Fruit fly (Drosophila melanogaster): ENCODE results near the gene CG3609.

The CG3609 gene

dm6 chr2L:2382971-2383370 lies 8.5 kb upstream of the CG3609 start, which contains the start of gene PIG-Wa (continued):
- TF ChIP-seq nerfin-1 (tag; optimal IDR thresholded peaks at IDR 0.05) (peak; percentile 80), Dll (GFP tag; IDR thresholded peaks at IDR 0.05; ENCODE audit: partially characterized antibody) (0 out of 4 replicates have a peak, but pooled peaks have one; percentile 17), sna (GFP tag; IDR thresholded peaks at IDR 0.05; ENCODE audit: partially characterized antibody) (no peak), bbx (GFP tag; IDR thresholded peaks at IDR 0.05; ENCODE audit: partially characterized antibody) (peak; percentile 38; the same call in 1 of the 2 replicates), CoRest (tag; optimal IDR thresholded peaks at IDR 0.05) (peak; percentile 13), YL-1 (GFP tag; optimal IDR thresholded peaks at IDR 0.05) (peak; percentile 8), CG33213 (GFP tag; optimal IDR thresholded peaks at IDR 0.05) (peak; percentile 59), pzg (GFP tag; optimal IDR thresholded peaks at IDR 0.05) (peak; percentile 60), Ets97D (GFP tag; optimal IDR thresholded peaks at IDR 0.05) (peak; percentile 62), Med (GFP tag) (peak; percentile 84), Lhr (GFP tag; optimal IDR thresholded peaks at IDR 0.05) (peak; percentile 32), CG8290 (GFP tag; optimal IDR thresholded peaks at IDR 0.05) (no peak), CG8290 (tag; optimal IDR thresholded peaks at IDR 0.05) (peak in 1 of 2 experiments; percentile 18), Scr (GFP tag; IDR thresholded peaks at IDR 0.05; ENCODE audit: partially characterized antibody) (peak; percentile 40; the same call in 1 of the 2 replicates), Sry-δ (GFP tag; optimal IDR thresholded peaks at IDR 0.05) (peak; percentile 90), E2f2 (GFP tag; IDR thresholded peaks at IDR 0.05) (peak; percentile 94), ci (GFP tag; IDR thresholded peaks at IDR 0.05) (no peak; the same call in 2 of the 3 replicates), vvl (GFP tag; IDR thresholded peaks at IDR 0.05) (peak; percentile 52; the same call in 1 of the 2 replicates), CG13624 (GFP tag; optimal IDR thresholded peaks at IDR 0.05) (no peak), MBD-R2 (GFP tag; IDR thresholded peaks at IDR 0.05) (peak; percentile 96), ato (GFP tag; IDR thresholded peaks at IDR 0.05; ENCODE audit: partially characterized antibody) (no peak)

dm6 chr2L:2380805-2381204 lies 6.4 kb upstream of the CG3609 start, which contains the start of gene Eogt:
Gene Eogt (plus strand): TSS chr2L:2381097.
- TF ChIP-seq Ravus (GFP tag; IDR thresholded peaks at IDR 0.05) = peak; percentile 85
- TF ChIP-seq fd3F (GFP tag; optimal IDR thresholded peaks at IDR 0.05) = peak; percentile 90
- TF ChIP-seq CG2678 (tag; optimal IDR thresholded peaks at IDR 0.05) = peak; percentile 92
- TF ChIP-seq amos (GFP tag; IDR thresholded peaks at IDR 0.05; ENCODE audit: partially characterized antibody) = no peak
- peak; percentile 56 for TF ChIP-seq CG12071 (GFP tag; optimal IDR thresholded peaks at IDR 0.05)
- peak in 1 of 2 experiments; percentile 63 for TF ChIP-seq Dfd (GFP tag; optimal IDR thresholded peaks at IDR 0.05)
- peak; percentile 73 for TF ChIP-seq tup (GFP tag; optimal IDR thresholded peaks at IDR 0.05)
- no peak for TF ChIP-seq CG8359 (GFP tag; optimal IDR thresholded peaks at IDR 0.05; ENCODE audit: borderline replicate concordance)
- TF ChIP-seq klu (GFP tag; IDR thresholded peaks at IDR 0.05) = peak; percentile 90
- TF ChIP-seq CG18011 (GFP tag; optimal IDR thresholded peaks at IDR 0.05) = peak; percentile 86
- TF ChIP-seq CG15696 (tag; optimal IDR thresholded peaks at IDR 0.05) = peak; percentile 92
- TF ChIP-seq eyg (GFP tag; optimal IDR thresholded peaks at IDR 0.05) = no peak
- TF ChIP-seq nerfin-1 (tag; optimal IDR thresholded peaks at IDR 0.05) = peak; percentile 87
- TF ChIP-seq Dip2 (GFP tag; IDR thresholded peaks at IDR 0.05) = peak; percentile 46; the same call in 1 of the 2 replicates
- peak; percentile 85 for TF ChIP-seq CG13894 (tag; optimal IDR thresholded peaks at IDR 0.05)
- TF ChIP-seq stwl (tag; optimal IDR thresholded peaks at IDR 0.05) = peak; percentile 72
- peak; percentile 23 for TF ChIP-seq CG12236 (GFP tag; optimal IDR thresholded peaks at IDR 0.05)
- TF ChIP-seq NK7.1 (GFP tag; optimal IDR thresholded peaks at IDR 0.05) = no peak
- TF ChIP-seq wdn (GFP tag; IDR thresholded peaks at IDR 0.05) = peak; percentile 93
- TF ChIP-seq Tbp (GFP tag; optimal IDR thresholded peaks at IDR 0.05) = no peak
- TF ChIP-seq ara (GFP tag; IDR thresholded peaks at IDR 0.05) = peak; percentile 98
- peak; percentile 76 to 91 for TF ChIP-seq dpn (GFP tag; optimal IDR thresholded peaks at IDR 0.05)
- peak; percentile 51 for TF ChIP-seq Mes4 (GFP tag; optimal IDR thresholded peaks at IDR 0.05)
- TF ChIP-seq jigr1 (GFP tag; IDR thresholded peaks at IDR 0.05) = peak; percentile 95
- peak; percentile 94 for TF ChIP-seq Nf-YA (GFP tag; IDR thresholded peaks at IDR 0.05)
- peak; percentile 47 for TF ChIP-seq Jarid2 (GFP tag; optimal IDR thresholded peaks at IDR 0.05)
- TF ChIP-seq Lim3 (GFP tag; IDR thresholded peaks at IDR 0.05) = peak; percentile 84
- TF ChIP-seq pho (GFP tag; optimal IDR thresholded peaks at IDR 0.05) = peak; percentile 76
- peak; percentile 94 for TF ChIP-seq Rx (GFP tag; IDR thresholded peaks at IDR 0.05)
- TF ChIP-seq run (tag; optimal IDR thresholded peaks at IDR 0.05) = peak; percentile 74
